Worm (Caenorhabditis elegans) whole organism, early embryonic: Measurements from ENCODE around the gene syg-2.

ENCODE experiments used
- B0310.2 ChIP-seq: sonication (generic microtip); optimal IDR thresholded peaks from 2 replicates; lab custom pipeline; 2016; ENCODE audit warnings: mild to moderate bottlenecking, missing genetic modification characterization, missing compliant biosample characterization
- F13C5.2 ChIP-seq: sonication (generic microtip); optimal IDR thresholded peaks from 2 replicates; lab custom pipeline; 2017; ENCODE audit warnings: mild to moderate bottlenecking, missing genetic modification characterization, inconsistent platforms, missing compliant biosample characterization
- aly-1 ChIP-seq: sonication (generic microtip); optimal IDR thresholded peaks from 2 replicates; lab custom pipeline; 2016; ENCODE audit warnings: missing genetic modification characterization, missing compliant biosample characterization
- ama-1 ChIP-seq: fragments of 150-350 bp; optimal IDR thresholded peaks from 2 replicates; lab custom pipeline; 2014
- ceh-13 ChIP-seq: fragments of 200-800 bp; sonication (Bioruptor generic); optimal IDR thresholded peaks from 2 replicates; lab custom pipeline; 2018; ENCODE audit warnings: mild to moderate bottlenecking, missing genetic modification characterization, missing compliant biosample characterization
- ceh-36 ChIP-seq: sonication (generic microtip); optimal IDR thresholded peaks from 2 replicates; lab custom pipeline; 2016; ENCODE audit warnings: missing genetic modification characterization, inconsistent platforms, missing compliant biosample characterization
- ets-7 ChIP-seq: sonication (generic microtip); optimal IDR thresholded peaks from 2 replicates; lab custom pipeline; 2016; ENCODE audit warnings: missing genotype, missing genetic modification characterization, missing compliant biosample characterization
- flt-1 ChIP-seq: fragments of 200-800 bp; sonication (Bioruptor generic); IDR thresholded peaks from 2 replicates; pipeline ENCODE4 v1.3.6; 2022; ENCODE audit warnings: missing genetic modification characterization, missing compliant biosample characterization
- hmbx-1 ChIP-seq: sonication (generic microtip); optimal IDR thresholded peaks from 2 replicates; lab custom pipeline; 2016; ENCODE audit warnings: mild to moderate bottlenecking, missing genetic modification characterization, missing compliant biosample characterization
- hmg-4 ChIP-seq: fragments of 200-800 bp; sonication (Bioruptor generic); optimal IDR thresholded peaks from 2 replicates; lab custom pipeline; 2018; ENCODE audit warnings: mild to moderate bottlenecking, missing genetic modification characterization, missing compliant biosample characterization
- hnd-1 ChIP-seq: sonication (generic microtip); optimal IDR thresholded peaks from 2 replicates; lab custom pipeline; 2016; ENCODE audit warnings: missing genetic modification characterization, missing compliant biosample characterization
- pes-1 ChIP-seq: fragments of 200-800 bp; sonication (Bioruptor generic); IDR thresholded peaks from 2 replicates; pipeline ENCODE4 v1.3.6; 2022; ENCODE audit warnings: missing genetic modification reagents, missing genetic modification characterization, missing compliant biosample characterization
- scrt-1 ChIP-seq: fragments of 200-800 bp; sonication (Bioruptor generic); IDR thresholded peaks from 2 replicates; pipeline ENCODE4 v1.3.6; 2022; ENCODE audit warnings: missing genetic modification characterization, missing compliant biosample characterization
- sea-1 ChIP-seq: fragments of 200-800 bp; sonication (Bioruptor generic); conservative IDR thresholded peaks from 2 replicates; pipeline ENCODE4 v1.3.6; 2022; ENCODE audit warnings: missing genetic modification characterization, missing compliant biosample characterization
- tbx-11 ChIP-seq: fragments of 200-800 bp; sonication (Bioruptor generic); IDR thresholded peaks from 2 replicates; pipeline ENCODE4 v1.3.6; 2022; ENCODE audit warnings: missing genetic modification characterization, missing compliant biosample characterization
- tbx-37 ChIP-seq: fragments of 200-800 bp; sonication (Bioruptor generic); conservative IDR thresholded peaks from 2 replicates; pipeline ENCODE4 v1.3.6; 2022; ENCODE audit warnings: missing genetic modification reagents, missing genetic modification characterization, missing compliant biosample characterization
- tra-4 ChIP-seq: sonication (generic microtip); optimal IDR thresholded peaks from 2 replicates; lab custom pipeline; 2017; ENCODE audit warnings: missing genetic modification characterization, missing compliant biosample characterization

The syg-2 gene

ce11 chrX:14704933-14705332 is 50.2 kb downstream of the syg-2 start:
- TF ChIP-seq tra-4 (tag; lab: Kevin White, UChicago), result no peak
- TF ChIP-seq sea-1, result no peak
- TF ChIP-seq ceh-36 (tag; lab: Kevin White, UChicago), result no peak
- TF ChIP-seq tbx-37, result no peak
- TF ChIP-seq B0310.2 (tag; lab: Kevin White, UChicago), result no peak
- TF ChIP-seq ama-1, result no peak
- no peak for TF ChIP-seq hmbx-1 (tag; lab: Kevin White, UChicago)
- no peak for TF ChIP-seq aly-1 (tag; lab: Kevin White, UChicago)

DNA sequence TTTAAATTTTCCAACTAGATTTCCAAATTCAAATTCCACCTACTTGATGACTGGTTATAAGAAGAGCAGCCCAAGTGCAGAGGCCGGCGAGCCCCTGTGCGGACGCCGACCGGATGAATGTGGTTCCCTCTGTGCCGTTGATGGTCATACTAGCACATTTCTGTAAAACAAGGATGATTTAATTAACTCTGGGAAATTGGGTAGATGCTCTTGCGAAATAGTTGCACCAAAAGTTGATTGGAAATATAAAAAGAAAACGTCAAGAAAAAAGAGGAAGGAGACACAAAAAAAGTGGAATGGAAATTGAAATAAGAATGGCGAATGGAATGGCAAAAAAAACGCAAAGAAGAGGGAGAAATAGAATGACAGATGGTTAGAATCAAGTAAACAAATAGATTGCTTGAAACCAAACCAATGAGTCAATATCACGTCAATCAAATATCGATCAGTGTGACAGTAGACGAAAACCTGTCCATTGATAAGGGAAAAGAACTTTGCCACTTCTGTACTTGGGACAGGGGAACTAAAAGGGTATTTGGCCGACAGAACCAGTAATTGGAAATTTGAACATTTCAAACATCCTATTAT is 52.0 kb downstream of the syg-2 start, which contains the start of gene tmem-184:
Gene tmem-184 (minus strand): TSS at position 164 of the 588 bp plus-strand sequence.
- TF ChIP-seq F13C5.2 (tag; lab: Kevin White, UChicago) (no peak), ama-1 (no peak), ceh-13 (no peak)

DNA sequence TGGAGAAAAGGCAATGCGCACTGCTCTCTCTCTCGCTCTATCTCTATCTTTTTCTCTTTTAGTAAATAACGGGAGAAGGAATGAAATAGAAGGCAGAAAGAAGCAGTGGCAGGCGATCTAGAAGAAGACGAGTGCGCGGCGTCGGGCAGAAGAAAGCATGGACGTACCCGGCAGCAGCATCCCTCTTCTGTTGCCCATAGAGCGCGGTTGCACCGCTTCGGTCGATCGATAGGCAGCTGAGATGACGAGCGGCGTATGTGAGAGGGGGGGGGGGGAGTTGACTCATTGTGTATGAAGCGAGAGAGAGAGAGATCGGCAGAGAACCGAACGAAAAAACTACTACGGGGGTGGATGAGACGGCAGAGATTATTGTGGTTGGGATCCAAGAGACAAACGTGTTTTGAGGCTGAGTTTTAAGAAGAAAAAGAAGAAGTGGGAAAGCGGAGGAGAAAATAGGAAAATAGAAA is 53.4 kb downstream of the syg-2 start:
- TF ChIP-seq ceh-13 (no peak), aly-1 (tag; lab: Kevin White, UChicago) (peak; percentile 4), tbx-37 (no peak), F13C5.2 (tag; lab: Kevin White, UChicago) (peak; percentile 84), ama-1 (no peak), scrt-1 (0 out of 2 replicates have a peak, but pooled peaks have one; percentile 35), flt-1 (GFP tag; lab: Robert Waterston, UW) (no peak), hnd-1 (no peak), hmg-4 (GFP tag; lab: Kevin White, UChicago) (peak; percentile 83), pes-1 (GFP tag; lab: Robert Waterston, UW) (peak; percentile 56; the same call in 1 of the 2 replicates), tbx-11 (no peak), hmbx-1 (tag; lab: Kevin White, UChicago) (no peak), sea-1 (peak; percentile 8; the same call in 1 of the 2 replicates), tra-4 (tag; lab: Kevin White, UChicago) (no peak), B0310.2 (tag; lab: Kevin White, UChicago) (peak; percentile 29)

ce11 chrX:14709591-14709990 is 54.8 kb downstream of the syg-2 start:
- TF ChIP-seq tbx-37 (no peak), hmbx-1 (tag; lab: Kevin White, UChicago) (no peak), ceh-13 (no peak), pes-1 (GFP tag; lab: Robert Waterston, UW) (no peak), scrt-1 (no peak), hmg-4 (GFP tag; lab: Kevin White, UChicago) (no peak), F13C5.2 (tag; lab: Kevin White, UChicago) (no peak), ets-7 (tag; lab: Kevin White, UChicago) (no peak), tra-4 (tag; lab: Kevin White, UChicago) (no peak), ama-1 (no peak), aly-1 (tag; lab: Kevin White, UChicago) (no peak), sea-1 (no peak), flt-1 (GFP tag; lab: Robert Waterston, UW) (no peak), ceh-36 (tag; lab: Kevin White, UChicago) (no peak), tbx-11 (no peak), B0310.2 (tag; lab: Kevin White, UChicago) (no peak), hnd-1 (no peak)

DNA sequence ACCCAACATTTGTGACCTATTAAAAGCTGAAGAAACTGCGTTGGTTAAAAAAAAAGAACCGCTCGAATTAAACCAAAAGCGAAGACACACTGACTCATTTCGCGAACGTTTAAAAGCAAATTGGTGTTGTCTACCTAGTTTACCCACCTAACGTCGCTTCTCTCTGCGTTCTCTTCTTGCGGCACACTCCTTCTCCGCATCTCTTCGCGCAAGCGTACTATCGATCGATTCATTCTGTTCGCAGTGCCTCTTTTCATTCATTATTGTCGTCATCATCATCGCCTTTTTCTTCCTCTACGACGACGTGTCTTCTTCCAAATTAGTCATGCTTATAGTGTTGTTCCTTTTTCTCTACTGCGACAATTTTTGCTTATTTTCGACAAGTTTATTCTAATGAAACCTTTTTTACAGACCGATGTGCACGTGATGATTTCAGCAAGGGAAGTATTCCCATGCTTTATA is 56.4 kb downstream of the syg-2 start, which contains the start of gene atrn-1:
Gene atrn-1 (plus strand): TSS at position 412 of the 462 bp plus-strand sequence.
- no peak for TF ChIP-seq ama-1
- no peak for TF ChIP-seq hnd-1
- TF ChIP-seq ets-7 (tag; lab: Kevin White, UChicago), result no peak
- no peak for TF ChIP-seq ceh-13
- no peak for TF ChIP-seq tra-4 (tag; lab: Kevin White, UChicago)
- TF ChIP-seq B0310.2 (tag; lab: Kevin White, UChicago), result no peak
- no peak for TF ChIP-seq pes-1 (GFP tag; lab: Robert Waterston, UW)
- TF ChIP-seq scrt-1, result no peak
- no peak for TF ChIP-seq hmg-4 (GFP tag; lab: Kevin White, UChicago)
- TF ChIP-seq tbx-37, result no peak
- no peak for TF ChIP-seq aly-1 (tag; lab: Kevin White, UChicago)
- no peak for TF ChIP-seq F13C5.2 (tag; lab: Kevin White, UChicago)
- TF ChIP-seq ceh-36 (tag; lab: Kevin White, UChicago), result no peak
- TF ChIP-seq sea-1, result no peak
- no peak for TF ChIP-seq flt-1 (GFP tag; lab: Robert Waterston, UW)
- TF ChIP-seq tbx-11, result no peak
- TF ChIP-seq hmbx-1 (tag; lab: Kevin White, UChicago), result no peak
